Fruit fly (Drosophila melanogaster): ENCODE results near the gene pyd3.

DNA sequence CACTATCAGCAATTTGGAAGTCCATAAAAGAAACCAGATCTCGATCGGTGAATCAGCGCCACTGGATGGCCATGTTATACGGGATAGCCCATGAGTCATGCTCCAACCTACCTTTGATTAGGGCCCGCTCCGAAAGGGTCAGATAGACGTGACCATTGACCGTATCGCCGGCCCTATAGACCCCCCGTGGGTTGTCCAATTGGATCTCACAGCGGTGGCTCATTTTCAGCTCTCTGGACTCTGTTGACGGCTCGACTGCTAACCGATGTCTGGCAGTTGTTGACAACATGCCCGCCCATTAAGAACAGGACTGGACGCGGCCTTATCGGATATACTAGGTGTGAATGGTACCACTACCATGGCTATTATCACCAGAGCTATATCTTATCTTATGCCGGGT is 48.6 kb upstream of the pyd3 start, which contains the start of gene CG18744:
- TF ChIP-seq Dbx (GFP tag; IDR thresholded peaks at IDR 0.05) (no peak), Lpt (GFP tag; optimal IDR thresholded peaks at IDR 0.05) (no peak), Mad (GFP tag; optimal IDR thresholded peaks at IDR 0.05) (no peak), CG6654 (GFP tag; optimal IDR thresholded peaks at IDR 0.05) (no peak), Lhr (GFP tag; optimal IDR thresholded peaks at IDR 0.05) (no peak), Blimp-1 (GFP tag; optimal IDR thresholded peaks at IDR 0.05) (no peak), CG13894 (tag; optimal IDR thresholded peaks at IDR 0.05) (no peak)

Measured in whole organism, embryonic.